Worm (Caenorhabditis elegans) whole organism, young adult: ENCODE measurements around the gene K10G9.2.

ENCODE experiments used
- ama-1 ChIP-seq, 3 experiments: fragments of 150-350 bp in 1 of 3; sonication (generic microtip) in 2 of 3; optimal IDR thresholded peaks; 2 replicates each; lab custom pipeline; 2014 to 2018; ENCODE audit warnings: missing biosample characterization in 2 of 3, missing genetic modification characterization in 2 of 3, missing genetic modification reagents in 2 of 3
- lir-1 ChIP-seq: fragments of 200-800 bp; sonication (Bioruptor generic); conservative IDR thresholded peaks from 2 replicates; pipeline ENCODE4 v1.3.6; 2022; ENCODE audit warnings: missing genetic modification reagents, missing genetic modification characterization, missing compliant biosample characterization
- lsl-1 ChIP-seq: fragments of 200-800 bp; sonication (Bioruptor generic); optimal IDR thresholded peaks from 2 replicates; lab custom pipeline; 2018; ENCODE audit warnings: mild to moderate bottlenecking, missing genetic modification characterization, moderate library complexity, missing compliant biosample characterization
- nfyb-1 ChIP-seq: fragments of 200-800 bp; sonication (Bioruptor generic); IDR thresholded peaks from 2 replicates; pipeline ENCODE4 v1.3.6; 2022; ENCODE audit warnings: missing genetic modification reagents, missing genetic modification characterization, missing compliant biosample characterization
- nhr-80 ChIP-seq: sonication (generic microtip); optimal IDR thresholded peaks from 2 replicates; lab custom pipeline; 2016; ENCODE audit warnings: missing genetic modification characterization, missing compliant biosample characterization
- repo-1 ChIP-seq: sonication (generic microtip); optimal IDR thresholded peaks from 2 replicates; lab custom pipeline; 2017; ENCODE audit warnings: mild to moderate bottlenecking, missing genetic modification characterization, missing compliant biosample characterization
- unc-62 ChIP-seq: fragments of 150-350 bp; optimal IDR thresholded peaks from 2 replicates; lab custom pipeline; 2014; ENCODE audit warnings: missing biosample characterization, missing genetic modification reagents, missing genetic modification characterization

- TF ChIP-seq nfyb-1, result no peak
- TF ChIP-seq lsl-1 (GFP tag; lab: Kevin White, UChicago), result no peak
- TF ChIP-seq nhr-80 (tag; lab: Kevin White, UChicago), result no peak
- no peak for TF ChIP-seq lir-1 (GFP tag; lab: Robert Waterston, UW)
- TF ChIP-seq unc-62 (GFP tag; lab: Kevin White, UChicago), result no peak
- TF ChIP-seq ama-1 (optimal IDR thresholded peaks at IDR 0.05; lab: Kevin White, UChicago), result no peak
- TF ChIP-seq ama-1 (GFP tag; optimal IDR thresholded peaks at IDR 0.05; lab: Kevin White, UChicago), result no peak
- no peak for TF ChIP-seq repo-1 (tag; lab: Kevin White, UChicago)
Observed at ce11 chrIII:10254583-10254982, 31.1 kb upstream of the K10G9.2 start, which contains the start of gene R01H10.4.
